Worm (Caenorhabditis elegans) whole organism, late embryonic: ENCODE data around the gene tomm-40.

Experiments
- C38D4.7 ChIP-seq: fragments of 200-800 bp; sonication (Bioruptor generic); optimal IDR thresholded peaks from 2 replicates; lab custom pipeline; 2018; ENCODE audit warnings: mild to moderate bottlenecking, missing genetic modification characterization, moderate library complexity, missing compliant biosample characterization
- T23F11.4 ChIP-seq: fragments of 200-800 bp; sonication (Bioruptor generic); optimal IDR thresholded peaks from 2 replicates; lab custom pipeline; 2018; ENCODE audit warnings: mild to moderate bottlenecking, missing genetic modification characterization, missing compliant biosample characterization
- Y22D7AL.16 ChIP-seq: sonication (generic microtip); optimal IDR thresholded peaks from 2 replicates; lab custom pipeline; 2016; ENCODE audit warnings: missing genetic modification characterization, missing compliant biosample characterization
- ahr-1 ChIP-seq: sonication (generic microtip); optimal IDR thresholded peaks from 2 replicates; lab custom pipeline; 2016; ENCODE audit warnings: missing genetic modification characterization, missing compliant biosample characterization
- ceh-18 ChIP-seq: sonication (generic microtip); optimal IDR thresholded peaks from 2 replicates; lab custom pipeline; 2016; ENCODE audit warnings: missing genetic modification characterization, missing compliant biosample characterization
- ceh-19 ChIP-seq: fragments of 200-800 bp; sonication (Bioruptor generic); optimal IDR thresholded peaks from 2 replicates; lab custom pipeline; 2018; ENCODE audit warnings: mild to moderate bottlenecking, missing genetic modification characterization, missing compliant biosample characterization
- ceh-2 ChIP-seq: sonication (generic microtip); optimal IDR thresholded peaks from 2 replicates; lab custom pipeline; 2016; ENCODE audit warnings: missing genotype, missing genetic modification characterization, missing compliant biosample characterization
- ceh-22 ChIP-seq: sonication (generic microtip); optimal IDR thresholded peaks from 2 replicates; lab custom pipeline; 2017; ENCODE audit warnings: missing biosample characterization, missing genetic modification characterization
- ceh-30 ChIP-seq: fragments of 150-350 bp; optimal IDR thresholded peaks from 2 replicates; lab custom pipeline; 2014; ENCODE audit warnings: missing biosample characterization, missing genetic modification characterization
- ceh-31 ChIP-seq: sonication (generic microtip); optimal IDR thresholded peaks from 2 replicates; lab custom pipeline; 2016; ENCODE audit warnings: missing genetic modification characterization, missing compliant biosample characterization
- ceh-34 ChIP-seq: sonication (generic microtip); optimal IDR thresholded peaks from 2 replicates; lab custom pipeline; 2016; ENCODE audit warnings: mild to moderate bottlenecking, missing genetic modification characterization, missing compliant biosample characterization
- ceh-48 ChIP-seq: sonication (generic microtip); optimal IDR thresholded peaks from 2 replicates; lab custom pipeline; 2016; ENCODE audit warnings: missing genetic modification characterization, inconsistent platforms, missing compliant biosample characterization
- ceh-9 ChIP-seq: sonication (generic microtip); optimal IDR thresholded peaks from 2 replicates; lab custom pipeline; 2016; ENCODE audit warnings: mild to moderate bottlenecking, missing genetic modification characterization, inconsistent platforms, missing compliant biosample characterization
- dve-1 ChIP-seq: sonication (generic microtip); optimal IDR thresholded peaks from 2 replicates; lab custom pipeline; 2017; ENCODE audit warnings: antibody characterized with exemption, mild to moderate bottlenecking, missing genetic modification characterization, missing compliant biosample characterization
- elt-2 ChIP-seq: sonication (generic microtip); optimal IDR thresholded peaks from 2 replicates; lab custom pipeline; 2016; ENCODE audit warnings: missing genetic modification reagents, missing genetic modification characterization, missing compliant biosample characterization
- elt-4 ChIP-seq: sonication (generic microtip); optimal IDR thresholded peaks from 2 replicates; lab custom pipeline; 2016; ENCODE audit warnings: missing genetic modification characterization, missing compliant biosample characterization
- eyg-1 ChIP-seq: sonication (generic microtip); optimal IDR thresholded peaks from 2 replicates; lab custom pipeline; 2016; ENCODE audit warnings: missing genotype, missing genetic modification characterization, missing compliant biosample characterization
- fax-1 ChIP-seq: sonication (generic microtip); optimal IDR thresholded peaks from 2 replicates; lab custom pipeline; 2016; ENCODE audit warnings: missing genotype, missing genetic modification characterization, missing compliant biosample characterization
- fkh-10 ChIP-seq: fragments of 150-350 bp; optimal IDR thresholded peaks from 2 replicates; lab custom pipeline; 2014; ENCODE audit warnings: missing biosample characterization, missing genetic modification reagents, missing genetic modification characterization
- fkh-6 ChIP-seq: sonication (generic microtip); optimal IDR thresholded peaks from 2 replicates; lab custom pipeline; 2016; ENCODE audit warnings: missing genetic modification characterization, missing compliant biosample characterization
- gmeb-2 ChIP-seq: sonication (generic microtip); optimal IDR thresholded peaks from 2 replicates; lab custom pipeline; 2016; ENCODE audit warnings: missing genetic modification characterization, inconsistent platforms, missing compliant biosample characterization
- hlh-15 ChIP-seq: sonication (generic microtip); optimal IDR thresholded peaks from 2 replicates; lab custom pipeline; 2016; ENCODE audit warnings: missing genetic modification characterization, missing compliant biosample characterization
- hlh-30 ChIP-seq: sonication (generic microtip); optimal IDR thresholded peaks from 2 replicates; lab custom pipeline; 2017; ENCODE audit warnings: antibody characterized with exemption, missing genetic modification characterization, missing compliant biosample characterization; ENCODE audit not compliant: insufficient read depth
- hlh-8 ChIP-seq: sonication (generic microtip); optimal IDR thresholded peaks from 2 replicates; lab custom pipeline; 2016; ENCODE audit warnings: missing genotype, missing genetic modification characterization, missing compliant biosample characterization
- madf-2 ChIP-seq: sonication (generic microtip); optimal IDR thresholded peaks from 2 replicates; lab custom pipeline; 2017; ENCODE audit warnings: missing genetic modification characterization, missing compliant biosample characterization
- mec-3 ChIP-seq: sonication (generic microtip); optimal IDR thresholded peaks from 2 replicates; lab custom pipeline; 2016; ENCODE audit warnings: borderline replicate concordance, missing genetic modification characterization, missing compliant biosample characterization
- nhr-11 ChIP-seq: fragments of 150-350 bp; optimal IDR thresholded peaks from 2 replicates; lab custom pipeline; 2014; ENCODE audit warnings: missing biosample characterization, missing genetic modification characterization
- npax-4 ChIP-seq: sonication (generic microtip); optimal IDR thresholded peaks from 2 replicates; lab custom pipeline; 2016; ENCODE audit warnings: missing genetic modification characterization, missing compliant biosample characterization
- pag-3 ChIP-seq: sonication (generic microtip); optimal IDR thresholded peaks from 2 replicates; lab custom pipeline; 2016; ENCODE audit warnings: missing compliant biosample characterization, missing genetic modification characterization, borderline replicate concordance
- pat-9 ChIP-seq: fragments of 200-800 bp; sonication (Bioruptor generic); optimal IDR thresholded peaks from 2 replicates; lab custom pipeline; 2018; ENCODE audit warnings: mild to moderate bottlenecking, missing genetic modification characterization, moderate library complexity, missing compliant biosample characterization
- pax-1 ChIP-seq: fragments of 150-350 bp; optimal IDR thresholded peaks from 2 replicates; lab custom pipeline; 2014; ENCODE audit warnings: missing biosample characterization, missing genetic modification characterization
- pha-2 ChIP-seq: sonication (generic microtip); optimal IDR thresholded peaks from 2 replicates; lab custom pipeline; 2017; ENCODE audit warnings: mild to moderate bottlenecking, missing genetic modification characterization, missing compliant biosample characterization
- pha-4 ChIP-seq: fragments of 150-350 bp; optimal IDR thresholded peaks from 2 replicates; lab custom pipeline; 2018; ENCODE audit warnings: missing biosample characterization, missing genetic modification reagents, missing genetic modification characterization
- pqm-1 ChIP-seq: sonication (generic microtip); optimal IDR thresholded peaks from 2 replicates; lab custom pipeline; 2016; ENCODE audit warnings: missing genetic modification characterization, missing compliant biosample characterization
- pros-1 ChIP-seq: fragments of 150-350 bp; optimal IDR thresholded peaks from 2 replicates; lab custom pipeline; 2014; ENCODE audit warnings: missing biosample characterization, missing genetic modification reagents, missing genetic modification characterization
- ref-2 ChIP-seq: sonication (generic microtip); optimal IDR thresholded peaks from 2 replicates; lab custom pipeline; 2016; ENCODE audit warnings: missing genetic modification characterization, missing compliant biosample characterization
- sdc-2 ChIP-seq: sonication (generic microtip); optimal IDR thresholded peaks from 2 replicates; lab custom pipeline; 2016; ENCODE audit warnings: missing genotype, missing genetic modification characterization, missing compliant biosample characterization
- sox-4 ChIP-seq: sonication (generic microtip); optimal IDR thresholded peaks from 2 replicates; lab custom pipeline; 2017; ENCODE audit warnings: mild to moderate bottlenecking, missing genetic modification characterization, inconsistent platforms, missing compliant biosample characterization
- tbx-7 ChIP-seq: sonication (generic microtip); optimal IDR thresholded peaks from 2 replicates; lab custom pipeline; 2016; ENCODE audit warnings: missing genotype, missing genetic modification characterization, missing compliant biosample characterization
- unc-42 ChIP-seq: sonication (generic microtip); optimal IDR thresholded peaks from 2 replicates; lab custom pipeline; 2016; ENCODE audit warnings: missing genotype, missing genetic modification characterization, missing compliant biosample characterization
- unc-86 ChIP-seq: sonication (generic microtip); optimal IDR thresholded peaks from 2 replicates; lab custom pipeline; 2016; ENCODE audit warnings: missing genetic modification characterization, missing compliant biosample characterization

tomm-40 gene

DNA sequence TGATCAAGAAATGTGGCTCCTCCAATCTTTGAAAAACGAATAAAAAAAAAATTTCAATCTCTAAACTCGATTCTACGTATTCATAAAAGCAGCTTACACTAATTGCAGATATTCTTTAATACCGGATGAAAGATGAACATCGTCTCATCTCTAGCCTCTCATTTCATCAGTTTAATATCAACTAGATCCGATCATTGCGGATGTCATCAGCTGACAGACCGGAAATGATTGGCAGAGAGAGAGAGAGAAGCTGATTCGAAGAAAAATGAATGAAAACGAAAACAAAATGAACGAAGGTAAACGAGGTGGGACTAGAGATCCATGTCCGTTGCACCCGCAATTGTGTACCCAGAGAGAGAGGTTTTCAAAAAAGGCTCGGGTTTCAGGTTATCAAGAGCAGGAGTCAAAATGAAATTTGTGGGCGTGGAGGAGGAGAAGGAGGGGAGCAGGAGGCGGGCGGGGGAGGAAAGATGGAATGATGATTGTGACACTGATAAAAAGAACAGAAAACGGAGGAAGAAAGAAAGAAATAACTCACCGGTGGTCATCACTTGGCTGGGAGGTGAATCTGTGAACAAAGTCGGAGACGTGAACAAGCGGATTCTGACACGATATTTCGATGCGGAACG, 41.6 kb upstream of the tomm-40 start:
- TF ChIP-seq sox-4 (tag; lab: Kevin White, UChicago) (no peak), pag-3 (tag; lab: Kevin White, UChicago) (no peak), ceh-18 (tag; lab: Kevin White, UChicago) (peak; percentile 1), ceh-19 (peak; percentile 17), ceh-2 (tag; lab: Kevin White, UChicago) (no peak)

DNA sequence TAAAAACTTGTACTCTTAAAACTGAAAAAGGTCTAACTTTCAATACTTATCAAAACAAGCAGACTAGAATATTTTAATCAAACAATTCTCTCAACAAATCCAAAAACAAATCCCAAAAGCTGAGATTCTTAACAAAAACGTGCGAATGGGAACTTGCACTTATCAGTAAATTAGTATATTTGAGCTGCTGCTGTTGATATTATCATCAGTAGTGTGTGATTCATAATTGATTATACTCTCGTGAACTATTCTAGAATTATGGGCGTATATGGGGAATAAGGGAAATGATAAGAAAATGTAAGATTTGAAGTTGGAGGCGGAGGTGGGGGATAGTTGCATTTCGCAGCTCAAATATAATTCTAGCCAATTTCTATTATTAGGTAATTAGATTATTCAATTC, 40.8 kb upstream of the tomm-40 start:
- no peak for TF ChIP-seq pat-9 (tag; lab: Kevin White, UChicago)
- no peak for TF ChIP-seq eyg-1 (tag; lab: Kevin White, UChicago)
- no peak for TF ChIP-seq ceh-34
- TF ChIP-seq unc-86 (tag; lab: Kevin White, UChicago) = no peak
- no peak for TF ChIP-seq pros-1 (tag; lab: Kevin White, UChicago)
- no peak for TF ChIP-seq sdc-2 (tag; lab: Kevin White, UChicago)
- no peak for TF ChIP-seq tbx-7 (tag; lab: Kevin White, UChicago)
- TF ChIP-seq madf-2 (tag; lab: Kevin White, UChicago) = no peak
- TF ChIP-seq pag-3 (tag; lab: Kevin White, UChicago) = no peak
- no peak for TF ChIP-seq C38D4.7
- TF ChIP-seq T23F11.4 (GFP tag; lab: Kevin White, UChicago) = no peak
- no peak for TF ChIP-seq hlh-8 (tag; lab: Kevin White, UChicago)
- TF ChIP-seq ceh-30 = no peak

DNA sequence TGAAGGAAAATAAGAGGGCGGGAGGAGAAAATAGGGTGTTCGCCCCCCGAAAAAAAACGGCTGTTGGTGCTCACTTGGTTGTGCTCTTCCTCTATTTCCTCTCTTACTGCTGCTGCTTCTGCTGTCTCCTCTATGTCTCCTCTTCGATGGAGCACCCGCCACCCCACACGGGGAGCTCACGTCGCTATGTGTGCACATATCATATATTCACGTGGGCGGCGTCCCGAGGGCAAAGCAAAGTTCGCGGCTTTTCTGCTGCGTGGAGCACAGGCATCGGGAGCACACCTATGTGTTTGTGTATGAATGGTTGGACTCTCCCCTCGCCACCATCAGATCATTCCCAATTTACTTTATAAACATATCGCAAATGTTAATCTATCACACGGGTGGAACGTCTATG, 40.0 kb upstream of the tomm-40 start:
- peak; percentile 23 for TF ChIP-seq elt-4
- TF ChIP-seq ceh-31 = peak; percentile 9
- TF ChIP-seq pha-2 (tag; lab: Kevin White, UChicago) = no peak
- TF ChIP-seq fax-1 (tag; lab: Kevin White, UChicago) = no peak
- TF ChIP-seq ceh-18 (tag; lab: Kevin White, UChicago) = peak; percentile 42
- TF ChIP-seq sox-4 (tag; lab: Kevin White, UChicago) = no peak
- no peak for TF ChIP-seq nhr-11 (tag; lab: Kevin White, UChicago)
- peak; percentile 39 for TF ChIP-seq sdc-2 (tag; lab: Kevin White, UChicago)
- no peak for TF ChIP-seq pax-1
- peak; percentile 14 for TF ChIP-seq ref-2 (tag; lab: Kevin White, UChicago)
- TF ChIP-seq hlh-15 = no peak
- peak; percentile 64 for TF ChIP-seq mec-3 (tag; lab: Kevin White, UChicago)
- no peak for TF ChIP-seq ceh-30
- TF ChIP-seq hlh-30 (tag; lab: Kevin White, UChicago) = peak; percentile 65
- peak; percentile 61 for TF ChIP-seq ceh-34
- TF ChIP-seq eyg-1 (tag; lab: Kevin White, UChicago) = no peak
- TF ChIP-seq Y22D7AL.16 = no peak

DNA sequence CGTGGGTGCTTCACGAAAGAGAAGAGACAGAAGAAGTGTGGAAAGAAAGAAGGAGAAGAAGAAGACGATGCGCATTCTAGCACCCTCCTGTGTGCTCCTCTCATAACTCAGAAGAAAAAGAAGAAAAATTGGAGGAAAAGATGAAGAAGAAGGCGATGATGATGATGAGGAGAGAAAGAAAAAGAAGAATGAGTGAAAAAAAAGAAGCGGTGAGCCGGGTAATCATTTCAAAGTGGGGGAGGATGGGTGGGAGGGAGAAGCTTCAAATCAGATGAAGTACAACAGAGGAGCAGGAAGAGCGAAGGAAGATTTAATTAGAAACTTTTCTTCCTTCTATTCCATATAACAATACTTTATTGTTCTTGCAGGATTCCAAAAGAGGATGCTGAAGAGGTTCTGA, 37.3 kb upstream of the tomm-40 start:
- TF ChIP-seq ahr-1 (tag; lab: Kevin White, UChicago) (no peak), unc-42 (tag; lab: Kevin White, UChicago) (peak; percentile 82), ceh-31 (peak; percentile 17), dve-1 (tag; lab: Kevin White, UChicago) (no peak), ceh-19 (peak; percentile 15), fkh-6 (tag; lab: Kevin White, UChicago) (no peak), ceh-22 (tag; lab: Kevin White, UChicago) (no peak)

DNA sequence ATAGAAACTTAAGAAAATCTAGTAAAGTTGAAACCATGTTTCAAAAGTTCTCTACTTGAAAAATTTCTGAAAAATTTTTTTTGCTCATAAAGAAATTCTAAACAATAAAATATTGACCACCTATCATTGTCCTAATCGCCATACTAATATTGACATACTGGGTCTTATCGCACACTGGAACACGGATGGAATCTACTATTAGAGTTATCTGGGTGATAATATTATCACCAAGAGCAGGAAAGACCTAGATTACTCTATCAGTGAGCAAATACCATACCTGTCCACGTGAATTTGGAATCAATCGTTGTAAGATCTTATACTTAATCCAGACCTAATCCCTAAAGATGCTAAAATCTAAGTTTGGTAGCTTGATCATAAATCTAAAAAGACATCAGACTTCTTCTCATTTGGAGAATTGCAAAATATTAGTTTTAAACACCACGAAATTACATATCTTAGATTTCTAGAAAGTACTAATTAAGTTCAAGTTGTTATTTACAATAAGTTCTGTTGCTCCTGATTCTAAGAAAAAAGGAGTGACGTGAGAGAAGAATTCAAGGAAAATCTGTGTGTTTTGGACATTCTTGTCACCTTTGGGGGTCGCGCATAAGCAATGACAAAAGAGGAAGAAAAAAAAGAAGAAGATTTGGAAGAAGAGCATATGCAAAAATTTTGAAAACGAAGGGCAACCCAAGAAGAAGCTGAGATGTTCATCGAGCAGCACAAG, 36.8 kb upstream of the tomm-40 start:
- TF ChIP-seq dve-1 (tag; lab: Kevin White, UChicago) = peak; percentile 15
- TF ChIP-seq fkh-10 = no peak
- no peak for TF ChIP-seq ceh-31
- TF ChIP-seq ceh-30 = no peak
- TF ChIP-seq ceh-2 (tag; lab: Kevin White, UChicago) = no peak
- no peak for TF ChIP-seq ceh-48
- TF ChIP-seq fax-1 (tag; lab: Kevin White, UChicago) = no peak
- TF ChIP-seq elt-2 = peak; percentile 98
- no peak for TF ChIP-seq hlh-30 (tag; lab: Kevin White, UChicago)
- TF ChIP-seq pha-4 (tag; lab: Kevin White, UChicago) = no peak
- no peak for TF ChIP-seq npax-4
- TF ChIP-seq hlh-15 = no peak
- no peak for TF ChIP-seq pqm-1 (tag; lab: Kevin White, UChicago)
- TF ChIP-seq tbx-7 (tag; lab: Kevin White, UChicago) = no peak
- no peak for TF ChIP-seq ref-2 (tag; lab: Kevin White, UChicago)
- no peak for TF ChIP-seq ceh-9 (tag; lab: Kevin White, UChicago)
- no peak for TF ChIP-seq gmeb-2 (tag; lab: Kevin White, UChicago)
